Worm (Caenorhabditis elegans): ENCODE results near the gene Y5H2B.3.

ce11 chrV:2207527-2207926, 19.4 kb downstream of the Y5H2B.3 start:
- TF ChIP-seq blmp-1 (tag; optimal IDR thresholded peaks at IDR 0.05) (no peak), pqm-1 (tag; optimal IDR thresholded peaks at IDR 0.05) (no peak), nhr-90 (tag; optimal IDR thresholded peaks at IDR 0.05; ENCODE audit: poor library complexity) (no peak), fkh-10 (GFP tag; optimal IDR thresholded peaks at IDR 0.05) (no peak)

Data from whole organism, L1 larva.